Fruit fly (Drosophila melanogaster) whole organism, embryonic: ENCODE data around the gene Chchd3.

Experiments
- C15 ChIP-seq: fragments of 200-800 bp; sonication (Bioruptor generic); IDR thresholded peaks from 3 replicates; pipeline ENCODE4 v1.3.6; 2022; ENCODE audit warnings: missing biosample characterization, missing genetic modification characterization
- CG14965 ChIP-seq: fragments of 200-800 bp; sonication (Bioruptor generic); optimal IDR thresholded peaks from 2 replicates; lab custom pipeline; 2016; ENCODE audit warnings: missing biosample characterization, missing genetic modification characterization, borderline replicate concordance
- CG9817 ChIP-seq: fragments of 200-800 bp; sonication (Bioruptor generic); optimal IDR thresholded peaks from 2 replicates; lab custom pipeline; 2018; ENCODE audit warnings: missing biosample characterization, mild to moderate bottlenecking, missing genetic modification characterization, moderate library complexity
- Ets97D ChIP-seq: fragments of 200-800 bp; sonication (Bioruptor generic); optimal IDR thresholded peaks from 3 replicates; lab custom pipeline; 2016; ENCODE audit warnings: missing biosample characterization, missing genetic modification characterization
- Hey ChIP-seq: fragments of 200-800 bp; sonication (Bioruptor generic); optimal IDR thresholded peaks from 3 replicates; lab custom pipeline; 2018; ENCODE audit warnings: missing biosample characterization, mild to moderate bottlenecking, missing genetic modification characterization
- croc ChIP-seq: fragments of 200-800 bp; sonication (Bioruptor generic); conservative IDR thresholded peaks from 3 replicates; pipeline ENCODE4 v1.3.6; 2022; ENCODE audit warnings: missing biosample characterization, missing genetic modification characterization

DNA sequence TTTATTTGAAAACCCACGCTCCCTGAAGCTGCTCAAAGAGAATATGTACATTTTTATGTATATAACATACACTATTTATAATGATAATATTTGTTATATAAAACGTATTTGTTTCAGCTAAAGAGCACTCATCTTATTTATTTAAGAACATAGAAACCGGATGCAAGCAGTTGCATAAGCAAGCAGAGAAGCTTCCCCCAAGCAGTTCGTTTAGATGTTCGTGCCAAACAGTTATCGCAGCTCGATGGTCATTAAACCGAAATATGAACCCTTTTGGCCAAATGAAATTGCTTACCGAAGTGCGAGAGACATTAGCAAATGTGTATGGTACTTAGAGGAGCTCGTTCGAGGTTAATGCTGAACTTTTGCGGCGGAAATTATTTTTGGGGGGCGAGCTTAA, 36.3 kb upstream of the Chchd3 start:
- TF ChIP-seq Hey (tag; lab: Kevin White, UChicago) = no peak
- TF ChIP-seq C15 (GFP tag; lab: Robert Waterston, UW) = no peak
- TF ChIP-seq CG9817 (tag; lab: Kevin White, UChicago) = no peak
- no peak for TF ChIP-seq CG14965
- peak; percentile 75 for TF ChIP-seq Ets97D
- no peak for TF ChIP-seq croc (GFP tag; lab: Robert Waterston, UW)
